Worm (Caenorhabditis elegans) whole organism, early embryonic: Measurements from ENCODE around the gene F13B12.4.

Source experiments
- F13C5.2 ChIP-seq: sonication (generic microtip); optimal IDR thresholded peaks from 2 replicates; lab custom pipeline; 2017; ENCODE audit warnings: mild to moderate bottlenecking, missing genetic modification characterization, inconsistent platforms, missing compliant biosample characterization
- aly-1 ChIP-seq: sonication (generic microtip); optimal IDR thresholded peaks from 2 replicates; lab custom pipeline; 2016; ENCODE audit warnings: missing genetic modification characterization, missing compliant biosample characterization
- ama-1 ChIP-seq: fragments of 150-350 bp; optimal IDR thresholded peaks from 2 replicates; lab custom pipeline; 2014
- ceh-36 ChIP-seq: sonication (generic microtip); optimal IDR thresholded peaks from 2 replicates; lab custom pipeline; 2016; ENCODE audit warnings: missing genetic modification characterization, inconsistent platforms, missing compliant biosample characterization
- flt-1 ChIP-seq: fragments of 200-800 bp; sonication (Bioruptor generic); IDR thresholded peaks from 2 replicates; pipeline ENCODE4 v1.3.6; 2022; ENCODE audit warnings: missing genetic modification characterization, missing compliant biosample characterization
- tbx-11 ChIP-seq: fragments of 200-800 bp; sonication (Bioruptor generic); IDR thresholded peaks from 2 replicates; pipeline ENCODE4 v1.3.6; 2022; ENCODE audit warnings: missing genetic modification characterization, missing compliant biosample characterization

- no peak for TF ChIP-seq tbx-11 (GFP tag; lab: Robert Waterston, UW)
- no peak for TF ChIP-seq aly-1 (tag; lab: Kevin White, UChicago)
- TF ChIP-seq ceh-36 (tag; lab: Kevin White, UChicago): no peak
- TF ChIP-seq flt-1 (GFP tag; lab: Robert Waterston, UW): no peak
- TF ChIP-seq F13C5.2: no peak
- TF ChIP-seq ama-1 (lab: Kevin White, UChicago): no peak
Measured at ce11 chrIV:10461767-10462166, 12.1 kb upstream of the F13B12.4 start, which contains the start of gene mec-3.
